Worm (Caenorhabditis elegans) whole organism, L2 larva: Measurements from ENCODE around the gene C08E8.11.

Source experiments
- ama-1 ChIP-seq: fragments of 150-350 bp; optimal IDR thresholded peaks from 2 replicates; lab custom pipeline; 2018; ENCODE audit warnings: inconsistent platforms
- dmd-4 ChIP-seq: sonication (generic microtip); optimal IDR thresholded peaks from 2 replicates; lab custom pipeline; 2017; ENCODE audit warnings: missing biosample characterization, missing genetic modification characterization
- elt-3 ChIP-seq: sonication (generic microtip); optimal IDR thresholded peaks from 2 replicates; lab custom pipeline; 2017; ENCODE audit warnings: missing biosample characterization, missing genetic modification characterization
- lin-11 ChIP-seq: fragments of 150-350 bp; sonication (generic microtip); optimal IDR thresholded peaks from 2 replicates; lab custom pipeline; 2014; ENCODE audit warnings: missing biosample characterization, missing genetic modification characterization, inconsistent platforms, mixed read lengths
- lin-13 ChIP-seq: fragments of 150-350 bp; optimal IDR thresholded peaks from 2 replicates; lab custom pipeline; 2014; ENCODE audit warnings: missing biosample characterization, missing genetic modification reagents, missing genetic modification characterization
- lin-39 ChIP-seq: fragments of 150-350 bp; optimal IDR thresholded peaks from 2 replicates; lab custom pipeline; 2014; ENCODE audit warnings: missing biosample characterization, missing genetic modification reagents, missing genetic modification characterization
- nhr-237 ChIP-seq: fragments of 150-350 bp; optimal IDR thresholded peaks from 2 replicates; lab custom pipeline; 2014; ENCODE audit warnings: missing biosample characterization, missing genetic modification characterization
- nhr-25 ChIP-seq: fragments of 150-350 bp; sonication (generic microtip); optimal IDR thresholded peaks from 3 replicates; lab custom pipeline; 2014; ENCODE audit warnings: missing biosample characterization, missing genetic modification characterization
- nhr-77 ChIP-seq: fragments of 150-350 bp; optimal IDR thresholded peaks from 2 replicates; lab custom pipeline; 2014; ENCODE audit warnings: missing biosample characterization, missing genetic modification characterization
- skn-1 ChIP-seq: sonication (generic microtip); optimal IDR thresholded peaks from 2 replicates; lab custom pipeline; 2017; ENCODE audit warnings: missing biosample characterization, missing genetic modification characterization
- snpc-4 ChIP-seq: fragments of 150-350 bp; optimal IDR thresholded peaks from 2 replicates; lab custom pipeline; 2014; ENCODE audit warnings: missing biosample characterization, missing genetic modification characterization
- unc-39 ChIP-seq: fragments of 150-350 bp; optimal IDR thresholded peaks from 2 replicates; lab custom pipeline; 2014; ENCODE audit warnings: missing biosample characterization, missing genetic modification characterization
- zag-1 ChIP-seq: fragments of 150-350 bp; optimal IDR thresholded peaks from 2 replicates; lab custom pipeline; 2014; ENCODE audit warnings: missing biosample characterization, missing genetic modification characterization
- ztf-1 ChIP-seq: fragments of 200-800 bp; sonication (Bioruptor generic); conservative IDR thresholded peaks from 2 replicates; pipeline ENCODE4 v1.3.6; 2022; ENCODE audit warnings: missing genetic modification characterization, missing compliant biosample characterization

ce11 chrV:18318312-18318711 lies 32.5 kb upstream of the C08E8.11 start, which contains the start of gene fbxb-119:
- TF ChIP-seq skn-1 (no peak), unc-39 (tag; lab: Kevin White, UChicago) (no peak), nhr-25 (tag; lab: Kevin White, UChicago) (no peak), zag-1 (tag; lab: Kevin White, UChicago) (no peak), lin-39 (tag; lab: Kevin White, UChicago) (no peak), nhr-77 (tag; lab: Kevin White, UChicago) (no peak), lin-13 (no peak), snpc-4 (tag; lab: Kevin White, UChicago) (no peak), elt-3 (tag; lab: Kevin White, UChicago) (no peak), nhr-237 (no peak), lin-11 (tag; lab: Kevin White, UChicago) (no peak), ztf-1 (no peak), dmd-4 (tag; lab: Kevin White, UChicago) (no peak), ama-1 (lab: Kevin White, UChicago) (no peak)
